Fruit fly (Drosophila melanogaster) whole organism, embryonic: Measurements from ENCODE around the gene CG13137.

Source experiments
- Antp ChIP-seq: fragments of 200-800 bp; sonication (Bioruptor generic); optimal IDR thresholded peaks from 3 replicates; lab custom pipeline; 2016; ENCODE audit warnings: missing biosample characterization, missing genetic modification characterization
- Bgb ChIP-seq: fragments of 200-800 bp; sonication (Bioruptor generic); IDR thresholded peaks from 2 replicates; pipeline ENCODE4 v1.3.6; 2022; ENCODE audit warnings: missing biosample characterization, missing genetic modification characterization; ENCODE audit not compliant: partially characterized antibody
- CG10267 ChIP-seq: fragments of 200-800 bp; sonication (Bioruptor generic); optimal IDR thresholded peaks from 2 replicates; lab custom pipeline; 2018; ENCODE audit warnings: missing biosample characterization, mild to moderate bottlenecking, missing genetic modification characterization, moderate library complexity
- CG10565 ChIP-seq: fragments of 200-800 bp; sonication (Bioruptor generic); optimal IDR thresholded peaks from 3 replicates; lab custom pipeline; 2016; ENCODE audit warnings: missing biosample characterization, mild to moderate bottlenecking, missing genetic modification characterization
- CG10979 ChIP-seq: fragments of 200-800 bp; sonication (Bioruptor generic); optimal IDR thresholded peaks from 2 replicates; lab custom pipeline; 2018; ENCODE audit warnings: missing biosample characterization, mild to moderate bottlenecking, missing genetic modification characterization, moderate library complexity
- CG11398 ChIP-seq: fragments of 200-800 bp; sonication (Bioruptor generic); optimal IDR thresholded peaks from 2 replicates; lab custom pipeline; 2016; ENCODE audit warnings: missing biosample characterization, missing genetic modification characterization
- CG11695 ChIP-seq: fragments of 200-800 bp; sonication (Bioruptor generic); IDR thresholded peaks from 3 replicates; pipeline ENCODE4 v1.3.6; 2022; ENCODE audit warnings: missing biosample characterization, missing genetic modification characterization
- CG15514 ChIP-seq: fragments of 200-800 bp; sonication (Bioruptor generic); optimal IDR thresholded peaks from 3 replicates; lab custom pipeline; 2017; ENCODE audit warnings: missing biosample characterization, missing genetic modification characterization, mild to moderate bottlenecking, moderate library complexity, missing genetic modification reagents
- CG15601 ChIP-seq: fragments of 200-800 bp; sonication (Bioruptor generic); optimal IDR thresholded peaks from 3 replicates; lab custom pipeline; 2019; ENCODE audit warnings: missing biosample characterization, mild to moderate bottlenecking, missing genetic modification characterization, moderate library complexity
- CG1603 ChIP-seq: fragments of 200-800 bp; sonication (Bioruptor generic); optimal IDR thresholded peaks from 2 replicates; lab custom pipeline; 2019; ENCODE audit warnings: missing biosample characterization, mild to moderate bottlenecking, missing genetic modification characterization, moderate library complexity
- CG1647 ChIP-seq: fragments of 200-800 bp; sonication (Bioruptor generic); optimal IDR thresholded peaks from 3 replicates; lab custom pipeline; 2016; ENCODE audit warnings: missing biosample characterization, missing genetic modification characterization
- CG16813 ChIP-seq: fragments of 200-800 bp; sonication (Bioruptor generic); IDR thresholded peaks from 3 replicates; pipeline ENCODE4 v1.3.6; 2022; ENCODE audit warnings: missing biosample characterization, missing genetic modification characterization; ENCODE audit not compliant: partially characterized antibody
- CG17361 ChIP-seq: fragments of 200-800 bp; sonication (Bioruptor generic); IDR thresholded peaks from 3 replicates; pipeline ENCODE4 v1.3.6; 2022; ENCODE audit warnings: missing biosample characterization, missing genetic modification characterization
- CG2199 ChIP-seq: fragments of 200-800 bp; sonication (Bioruptor generic); IDR thresholded peaks from 3 replicates; pipeline ENCODE4 v1.3.6; 2022; ENCODE audit warnings: missing biosample characterization, missing genetic modification characterization
- CG3065 ChIP-seq: fragments of 200-800 bp; sonication (Bioruptor generic); optimal IDR thresholded peaks from 2 replicates; lab custom pipeline; 2016; ENCODE audit warnings: missing biosample characterization, missing genetic modification characterization
- CG31224 ChIP-seq: fragments of 200-800 bp; sonication (Bioruptor generic); IDR thresholded peaks from 2 replicates; pipeline ENCODE4 v1.3.6; 2022; ENCODE audit warnings: missing biosample characterization, missing genetic modification characterization
- CG6175 ChIP-seq: fragments of 200-800 bp; sonication (Bioruptor generic); IDR thresholded peaks from 3 replicates; pipeline ENCODE4 v1.3.6; 2022; ENCODE audit warnings: missing biosample characterization, missing genetic modification characterization
- CG6254 ChIP-seq: fragments of 200-800 bp; sonication (Bioruptor generic); optimal IDR thresholded peaks from 3 replicates; lab custom pipeline; 2017; ENCODE audit warnings: mild to moderate bottlenecking, missing biosample characterization, missing genetic modification reagents, missing genetic modification characterization
- CG6683 ChIP-seq: fragments of 200-800 bp; sonication (Bioruptor generic); optimal IDR thresholded peaks from 2 replicates; lab custom pipeline; 2017; ENCODE audit warnings: missing biosample characterization, mild to moderate bottlenecking, missing genetic modification characterization, missing genetic modification reagents
- CG7745 ChIP-seq: fragments of 200-800 bp; sonication (Bioruptor generic); optimal IDR thresholded peaks from 2 replicates; lab custom pipeline; 2018; ENCODE audit warnings: missing biosample characterization, mild to moderate bottlenecking, missing genetic modification characterization, moderate library complexity
- CG8359 ChIP-seq: fragments of 200-800 bp; sonication (Bioruptor generic); optimal IDR thresholded peaks from 2 replicates; lab custom pipeline; 2017; ENCODE audit warnings: missing biosample characterization, mild to moderate bottlenecking, missing genetic modification characterization, borderline replicate concordance
- CG8924 ChIP-seq: fragments of 200-800 bp; optimal IDR thresholded peaks from 3 replicates; lab custom pipeline; 2019; ENCODE audit warnings: missing biosample characterization, mild to moderate bottlenecking, missing genetic modification characterization, moderate library complexity
- CG9797 ChIP-seq: fragments of 200-800 bp; sonication (Bioruptor generic); optimal IDR thresholded peaks from 3 replicates; lab custom pipeline; 2018; ENCODE audit warnings: missing biosample characterization, mild to moderate bottlenecking, missing genetic modification characterization
- CrebB ChIP-seq: fragments of 200-800 bp; sonication (Bioruptor generic); optimal IDR thresholded peaks from 3 replicates; lab custom pipeline; 2018; ENCODE audit warnings: missing biosample characterization, mild to moderate bottlenecking, missing genetic modification characterization
- Elba2 ChIP-seq: fragments of 200-800 bp; sonication (Bioruptor generic); optimal IDR thresholded peaks from 3 replicates; lab custom pipeline; 2016; ENCODE audit warnings: missing biosample characterization, missing genetic modification characterization
- HmgD ChIP-seq: fragments of 200-800 bp; sonication (Bioruptor generic); optimal IDR thresholded peaks from 3 replicates; lab custom pipeline; 2016; ENCODE audit warnings: missing biosample characterization, missing genetic modification characterization
- Kr ChIP-seq: fragments of 200-800 bp; sonication (Bioruptor generic); optimal IDR thresholded peaks from 2 replicates; lab custom pipeline; 2017; ENCODE audit warnings: missing biosample characterization, mild to moderate bottlenecking, missing genetic modification characterization
- MESR4 ChIP-seq: fragments of 200-800 bp; sonication (Bioruptor generic); optimal IDR thresholded peaks from 2 replicates; lab custom pipeline; 2018; ENCODE audit warnings: missing biosample characterization, mild to moderate bottlenecking, missing genetic modification characterization, moderate library complexity
- Med ChIP-seq: fragments of 200-800 bp; sonication (Bioruptor generic); peaks from one replicate; lab custom pipeline; 2016; ENCODE audit warnings: missing biosample characterization, missing genetic modification characterization, mild to moderate bottlenecking, inconsistent platforms, moderate library complexity
- Pdp1 ChIP-seq, 2 experiments: fragments of 200-800 bp; sonication (Bioruptor generic); optimal IDR thresholded peaks; 3 replicates each; lab custom pipeline; 2016; ENCODE audit warnings: missing biosample characterization in 2 of 2, missing genetic modification characterization in 2 of 2, mild to moderate bottlenecking in 1 of 2, moderate library complexity in 1 of 2
- Trl ChIP-seq, 3 experiments: fragments of >200 bp in 2 of 3; fragments of 200-800 bp in 1 of 3; sonication (Bioruptor generic) in 1 of 3; optimal IDR thresholded peaks; 2 replicates in 1 of 3; 3 replicates in 2 of 3; lab custom pipeline; 2016 to 2017; ENCODE audit warnings: missing biosample characterization in 1 of 3, missing genetic modification characterization in 1 of 3
- YL-1 ChIP-seq: fragments of 200-800 bp; sonication (Bioruptor generic); optimal IDR thresholded peaks from 3 replicates; lab custom pipeline; 2017; ENCODE audit warnings: missing biosample characterization, mild to moderate bottlenecking, missing genetic modification characterization
- en ChIP-seq: fragments of 200-800 bp; sonication (Bioruptor generic); optimal IDR thresholded peaks from 2 replicates; lab custom pipeline; 2016; ENCODE audit warnings: missing biosample characterization, missing genetic modification characterization
- gce ChIP-seq: fragments of 200-800 bp; sonication (Bioruptor generic); IDR thresholded peaks from 3 replicates; pipeline ENCODE4 v1.3.6; 2022; ENCODE audit warnings: missing biosample characterization, missing genetic modification characterization
- gem ChIP-seq: fragments of 200-800 bp; sonication (Bioruptor generic); optimal IDR thresholded peaks from 2 replicates; lab custom pipeline; 2019; ENCODE audit warnings: missing biosample characterization, mild to moderate bottlenecking, missing genetic modification characterization, moderate library complexity
- grau ChIP-seq: fragments of 200-800 bp; optimal IDR thresholded peaks from 3 replicates; lab custom pipeline; 2019; ENCODE audit warnings: missing biosample characterization, mild to moderate bottlenecking, missing genetic modification characterization, moderate library complexity
- gsb ChIP-seq: fragments of 200-800 bp; sonication (Bioruptor generic); IDR thresholded peaks from 2 replicates; pipeline ENCODE4 v1.3.6; 2022; ENCODE audit warnings: missing biosample characterization, missing genetic modification characterization
- lmd ChIP-seq: fragments of 200-800 bp; sonication (Bioruptor generic); IDR thresholded peaks from 2 replicates; pipeline ENCODE4 v1.3.6; 2022; ENCODE audit warnings: missing biosample characterization, missing genetic modification characterization
- pb ChIP-seq: fragments of 200-800 bp; sonication (Bioruptor generic); optimal IDR thresholded peaks from 3 replicates; lab custom pipeline; 2016; ENCODE audit warnings: missing biosample characterization, missing genetic modification characterization
- sna ChIP-seq: fragments of 200-800 bp; sonication (Bioruptor generic); IDR thresholded peaks from 2 replicates; pipeline ENCODE4 v1.3.6; 2022; ENCODE audit warnings: missing biosample characterization, missing genetic modification characterization; ENCODE audit not compliant: partially characterized antibody
- sr ChIP-seq: fragments of 200-800 bp; sonication (Bioruptor generic); IDR thresholded peaks from 3 replicates; pipeline ENCODE4 v1.3.6; 2022; ENCODE audit warnings: missing biosample characterization, missing genetic modification characterization
- stwl ChIP-seq: fragments of 200-800 bp; sonication (Bioruptor generic); optimal IDR thresholded peaks from 3 replicates; lab custom pipeline; 2018; ENCODE audit warnings: missing biosample characterization, mild to moderate bottlenecking, missing genetic modification characterization, moderate library complexity
- tgo ChIP-seq: fragments of 200-800 bp; sonication (Bioruptor generic); IDR thresholded peaks from 3 replicates; pipeline ENCODE4 v1.3.6; 2022; ENCODE audit warnings: missing biosample characterization, missing genetic modification characterization
- trem ChIP-seq: fragments of 200-800 bp; optimal IDR thresholded peaks from 3 replicates; lab custom pipeline; 2019; ENCODE audit warnings: missing biosample characterization, mild to moderate bottlenecking, missing genetic modification characterization, moderate library complexity
- vnd ChIP-seq: fragments of 200-800 bp; sonication (Bioruptor generic); IDR thresholded peaks from 3 replicates; pipeline ENCODE4 v1.3.6; 2022; ENCODE audit warnings: missing biosample characterization, missing genetic modification characterization; ENCODE audit not compliant: partially characterized antibody
- wor ChIP-seq: fragments of 200-800 bp; sonication (Bioruptor generic); IDR thresholded peaks from 2 replicates; pipeline ENCODE4 v1.3.6; 2022; ENCODE audit warnings: missing biosample characterization, missing genetic modification characterization

CG13137 gene

DNA sequence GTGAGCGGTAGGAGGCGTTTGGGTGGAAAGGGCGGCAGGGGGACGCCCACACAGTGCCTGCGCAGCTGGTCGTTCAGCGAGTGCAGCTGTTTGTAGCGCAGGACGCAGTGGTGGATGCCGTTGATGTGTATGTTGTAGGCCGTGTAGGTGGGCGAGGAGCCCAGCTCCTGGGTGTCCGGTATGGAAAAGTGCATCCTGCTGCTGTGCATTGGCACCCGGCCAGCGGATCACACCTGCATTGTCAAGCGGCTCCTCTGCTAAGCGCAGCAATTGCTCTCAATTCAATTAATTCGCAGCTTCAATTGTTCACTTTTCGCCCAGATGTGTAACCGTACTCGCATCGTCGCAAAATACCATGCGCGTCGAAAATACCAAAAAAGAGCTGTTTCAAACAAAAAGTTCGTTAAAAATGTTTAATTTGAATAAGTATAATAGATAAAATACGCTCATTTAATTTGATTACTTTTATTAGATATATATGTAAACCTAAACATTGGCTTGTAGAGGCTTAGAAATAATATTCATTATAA, 34.2 kb downstream of the CG13137 start, which contains the start of gene Snx17 (continued):
- TF ChIP-seq CG9797: peak; percentile 66
- no peak for TF ChIP-seq CG10565
- 0 out of 3 replicates have a peak, but pooled peaks have one; percentile 22 for TF ChIP-seq CG16813 (GFP tag; lab: Robert Waterston, UW)
- TF ChIP-seq CG1603 (tag; lab: Kevin White, UChicago): no peak
- 0 out of 2 replicates have a peak, but pooled peaks have one; percentile 8 for TF ChIP-seq Bgb
- no peak for TF ChIP-seq CG10979 (tag; lab: Kevin White, UChicago)
- TF ChIP-seq wor (GFP tag; lab: Robert Waterston, UW): no peak
- peak; percentile 12 for TF ChIP-seq YL-1 (GFP tag; lab: Kevin White, UChicago)
- peak; percentile 67 for TF ChIP-seq MESR4 (GFP tag; lab: Kevin White, UChicago)

DNA sequence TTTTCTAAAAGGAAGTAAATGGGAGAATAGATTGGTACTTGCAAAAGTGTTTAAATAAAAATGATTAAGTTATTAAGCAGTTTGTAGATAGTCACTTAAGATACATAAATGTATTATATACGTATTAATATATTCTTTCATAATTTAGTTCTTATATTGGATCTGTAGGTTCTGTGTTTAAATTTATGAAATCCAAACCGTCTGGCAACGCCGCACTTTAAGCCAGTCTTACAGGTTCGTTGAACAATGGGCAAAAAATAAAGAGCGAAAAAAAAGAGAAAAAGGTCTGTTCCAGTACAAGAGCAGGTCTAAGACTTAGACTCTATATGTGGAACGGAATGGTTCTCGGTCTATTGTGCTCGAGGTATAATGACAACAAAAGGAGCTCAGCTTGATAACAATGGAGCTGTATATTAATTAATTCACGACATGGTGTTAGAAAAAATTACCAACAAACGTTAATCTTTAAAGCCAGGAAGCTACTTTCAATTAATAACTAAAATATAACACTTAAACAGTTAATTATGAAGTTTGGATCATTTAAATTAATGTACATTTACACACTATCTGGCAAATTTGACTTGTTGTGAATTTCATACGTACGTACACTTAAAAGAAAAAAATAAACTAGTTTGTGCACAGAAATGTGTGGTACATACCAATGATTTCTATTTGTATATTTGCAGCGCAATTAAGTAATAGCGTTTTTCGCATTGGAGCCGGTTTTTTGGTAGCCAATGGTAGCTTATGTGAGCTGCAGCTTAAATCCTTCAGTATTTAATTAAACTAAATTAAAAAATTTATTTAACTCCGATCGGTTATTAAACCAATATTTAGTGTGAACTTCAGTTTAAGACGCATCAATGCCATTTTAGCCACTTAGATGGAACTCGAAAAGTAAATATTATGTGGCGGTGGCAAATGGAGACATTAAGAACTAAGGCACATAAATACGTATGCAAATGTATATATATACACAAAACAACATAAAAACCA, 36.6 kb downstream of the CG13137 start, which contains the start of gene CG5731:
CG5731 (minus strand) TSS at position 946 of the 996 bp plus-strand sequence.
- TF ChIP-seq CG3065 (GFP tag; lab: Kevin White, UChicago) (no peak), CG8924 (tag; lab: Kevin White, UChicago) (peak; percentile 2), lmd (GFP tag; lab: Robert Waterston, UW) (no peak), CG8359 (no peak), CG6254 (no peak), trem (tag; lab: Kevin White, UChicago) (peak; percentile 10), CG6175 (no peak), CG11695 (GFP tag; lab: Robert Waterston, UW) (no peak), sna (GFP tag; lab: Robert Waterston, UW) (no peak), CG15514 (GFP tag; lab: Kevin White, UChicago) (no peak), gem (tag; lab: Kevin White, UChicago) (peak; percentile 8), CG31224 (GFP tag; lab: Robert Waterston, UW) (no peak), Antp (GFP tag; lab: Kevin White, UChicago) (no peak), CG1647 (GFP tag; lab: Kevin White, UChicago) (no peak), Elba2 (GFP tag; lab: Kevin White, UChicago) (no peak), CG7745 (tag; lab: Kevin White, UChicago) (peak; percentile 17), tgo (GFP tag; lab: Robert Waterston, UW) (no peak), CG11398 (GFP tag; lab: Kevin White, UChicago) (no peak), gce (no peak), CG6683 (GFP tag; lab: Kevin White, UChicago) (no peak), Trl (optimal IDR thresholded peaks at IDR 0.05; lab: Kevin White, UChicago) (peak in 1 of 2 experiments; percentile 27), Trl (GFP tag; optimal IDR thresholded peaks at IDR 0.05; lab: Kevin White, UChicago) (no peak), en (GFP tag; lab: Kevin White, UChicago) (no peak), HmgD (GFP tag; lab: Kevin White, UChicago) (no peak), gsb (GFP tag; lab: Robert Waterston, UW) (no peak), Med (GFP tag; lab: Kevin White, UChicago) (peak; percentile 68), pb (GFP tag; lab: Kevin White, UChicago) (no peak), grau (tag; lab: Kevin White, UChicago) (peak; percentile 1), CG2199 (GFP tag; lab: Robert Waterston, UW) (no peak), CG15601 (tag; lab: Kevin White, UChicago) (peak; percentile 6), Kr (GFP tag; lab: Kevin White, UChicago) (no peak), stwl (tag; lab: Kevin White, UChicago) (peak; percentile 41), sr (GFP tag; lab: Robert Waterston, UW) (no peak), vnd (GFP tag; lab: Robert Waterston, UW) (no peak), CrebB (no peak), CG17361 (no peak), CG10267 (tag; lab: Kevin White, UChicago) (no peak), Pdp1 (GFP tag; optimal IDR thresholded peaks at IDR 0.05; lab: Kevin White, UChicago) (no peak)
